Worm (Caenorhabditis elegans): Measurements from ENCODE around the gene grd-8.

- TF ChIP-seq lin-13 (GFP tag; optimal IDR thresholded peaks at IDR 0.05) (no peak), sptf-1 (tag; optimal IDR thresholded peaks at IDR 0.05) (no peak), ztf-4 (tag; optimal IDR thresholded peaks at IDR 0.05) (no peak), ama-1 (optimal IDR thresholded peaks at IDR 0.05) (no peak), lin-15B (tag; optimal IDR thresholded peaks at IDR 0.05) (no peak), snpc-4 (tag; optimal IDR thresholded peaks at IDR 0.05) (no peak), nhr-28 (tag; optimal IDR thresholded peaks at IDR 0.05) (no peak)
These were observed 35.7 kb upstream of the grd-8 start for ce11 chrV:7806629-7807028.
